Worm (Caenorhabditis elegans) whole organism, mixed stage, embryonic: Measurements from ENCODE around the gene srz-102.
"Not testable (repeated sequence)": the region's sequence is repeated elsewhere in the genome, so short reads cannot be mapped to it uniquely, and the experiment has no call there.

ENCODE experiments used
- M03D4.4 ChIP-seq: sonication (generic microtip); optimal IDR thresholded peaks from 2 replicates; lab custom pipeline; 2017; ENCODE audit warnings: mild to moderate bottlenecking, missing genetic modification characterization, missing compliant biosample characterization
- bed-3 ChIP-seq: fragments of 200-800 bp; sonication (Bioruptor generic); optimal IDR thresholded peaks from 3 replicates; lab custom pipeline; 2018; ENCODE audit warnings: mild to moderate bottlenecking, missing genetic modification characterization, moderate library complexity, missing compliant biosample characterization
- blmp-1 ChIP-seq: fragments of 150-350 bp; optimal IDR thresholded peaks from 2 replicates; lab custom pipeline; 2014; ENCODE audit warnings: missing biosample characterization, missing genetic modification characterization
- ceh-39 ChIP-seq: fragments of 150-350 bp; optimal IDR thresholded peaks from 2 replicates; lab custom pipeline; 2014; ENCODE audit warnings: missing biosample characterization, missing genetic modification characterization
- ceh-43 ChIP-seq: fragments of 200-800 bp; sonication (Bioruptor generic); optimal IDR thresholded peaks from 2 replicates; lab custom pipeline; 2018; ENCODE audit warnings: mild to moderate bottlenecking, missing genetic modification characterization, moderate library complexity, missing compliant biosample characterization
- ces-1 ChIP-seq: fragments of 150-350 bp; optimal IDR thresholded peaks from 2 replicates; lab custom pipeline; 2014; ENCODE audit warnings: missing biosample characterization, missing genetic modification reagents, missing genetic modification characterization
- cnd-1 ChIP-seq: fragments of 200-800 bp; sonication (Bioruptor generic); optimal IDR thresholded peaks from 2 replicates; lab custom pipeline; 2018; ENCODE audit warnings: mild to moderate bottlenecking, missing genetic modification characterization, missing compliant biosample characterization
- elt-1 ChIP-seq: sonication (generic microtip); optimal IDR thresholded peaks from 2 replicates; lab custom pipeline; 2017; ENCODE audit warnings: missing genetic modification characterization, mild to moderate bottlenecking, missing compliant biosample characterization, antibody characterized with exemption, moderate library complexity, borderline replicate concordance; ENCODE audit not compliant: insufficient read depth
- elt-3 ChIP-seq: fragments of 150-350 bp; optimal IDR thresholded peaks from 2 replicates; lab custom pipeline; 2014; ENCODE audit warnings: missing biosample characterization, missing genetic modification characterization
- flh-1 ChIP-seq: fragments of 200-800 bp; sonication (Bioruptor generic); optimal IDR thresholded peaks from 2 replicates; lab custom pipeline; 2018; ENCODE audit warnings: mild to moderate bottlenecking, missing genetic modification characterization, moderate library complexity, missing compliant biosample characterization
- ham-2 ChIP-seq: fragments of 200-800 bp; sonication (Bioruptor generic); optimal IDR thresholded peaks from 2 replicates; lab custom pipeline; 2018; ENCODE audit warnings: mild to moderate bottlenecking, missing genetic modification characterization, missing compliant biosample characterization
- lin-32 ChIP-seq: fragments of 200-800 bp; sonication (Bioruptor generic); optimal IDR thresholded peaks from 2 replicates; lab custom pipeline; 2018; ENCODE audit warnings: mild to moderate bottlenecking, missing genetic modification characterization, missing compliant biosample characterization
- lsy-2 ChIP-seq: fragments of 150-350 bp; optimal IDR thresholded peaks from 2 replicates; lab custom pipeline; 2014; ENCODE audit warnings: missing biosample characterization, missing genetic modification characterization
- mab-5 ChIP-seq: fragments of 150-350 bp; optimal IDR thresholded peaks from 2 replicates; lab custom pipeline; 2014; ENCODE audit warnings: missing biosample characterization, missing genetic modification characterization
- mep-1 ChIP-seq: fragments of 150-350 bp; optimal IDR thresholded peaks from 2 replicates; lab custom pipeline; 2017; ENCODE audit warnings: missing biosample characterization, missing genetic modification reagents, missing genetic modification characterization, inconsistent platforms
- mls-2 ChIP-seq: sonication (generic microtip); optimal IDR thresholded peaks from 2 replicates; lab custom pipeline; 2016; ENCODE audit warnings: mild to moderate bottlenecking, missing genetic modification characterization, moderate library complexity, missing compliant biosample characterization
- nhr-12 ChIP-seq: fragments of 150-350 bp; optimal IDR thresholded peaks from 2 replicates; lab custom pipeline; 2014; ENCODE audit warnings: missing biosample characterization, missing genetic modification characterization
- nhr-2 ChIP-seq: fragments of 150-350 bp; optimal IDR thresholded peaks from 2 replicates; lab custom pipeline; 2014; ENCODE audit warnings: missing biosample characterization, missing genetic modification characterization
- nhr-237 ChIP-seq: fragments of 150-350 bp; optimal IDR thresholded peaks from 2 replicates; lab custom pipeline; 2014; ENCODE audit warnings: missing biosample characterization, missing genetic modification characterization
- nhr-28 ChIP-seq: fragments of 150-350 bp; optimal IDR thresholded peaks from 2 replicates; lab custom pipeline; 2014; ENCODE audit warnings: missing biosample characterization, missing genetic modification characterization
- nhr-76 ChIP-seq: sonication (generic microtip); optimal IDR thresholded peaks from 2 replicates; lab custom pipeline; 2017; ENCODE audit warnings: missing biosample characterization, missing genetic modification characterization
- sem-2 ChIP-seq: fragments of 200-800 bp; sonication (Bioruptor generic); optimal IDR thresholded peaks from 2 replicates; lab custom pipeline; 2018; ENCODE audit warnings: mild to moderate bottlenecking, missing genetic modification characterization, missing compliant biosample characterization
- snpc-4 ChIP-seq: fragments of 150-350 bp; optimal IDR thresholded peaks from 2 replicates; lab custom pipeline; 2014; ENCODE audit warnings: missing biosample characterization, missing genetic modification characterization
- tbx-8 ChIP-seq: fragments of 200-800 bp; sonication (Bioruptor generic); optimal IDR thresholded peaks from 2 replicates; lab custom pipeline; 2018; ENCODE audit warnings: mild to moderate bottlenecking, missing genetic modification characterization, moderate library complexity, missing compliant biosample characterization
- unc-120 ChIP-seq: sonication (generic microtip); optimal IDR thresholded peaks from 2 replicates; lab custom pipeline; 2017; ENCODE audit warnings: missing genetic modification characterization, missing compliant biosample characterization; ENCODE audit not compliant: poor library complexity, severe bottlenecking
- unc-39 ChIP-seq: fragments of 150-350 bp; optimal IDR thresholded peaks from 2 replicates; lab custom pipeline; 2014; ENCODE audit warnings: missing biosample characterization, missing genetic modification characterization
- zip-8 ChIP-seq: fragments of 150-350 bp; optimal IDR thresholded peaks from 2 replicates; lab custom pipeline; 2014; ENCODE audit warnings: missing biosample characterization, missing genetic modification characterization

srz-102 gene

DNA sequence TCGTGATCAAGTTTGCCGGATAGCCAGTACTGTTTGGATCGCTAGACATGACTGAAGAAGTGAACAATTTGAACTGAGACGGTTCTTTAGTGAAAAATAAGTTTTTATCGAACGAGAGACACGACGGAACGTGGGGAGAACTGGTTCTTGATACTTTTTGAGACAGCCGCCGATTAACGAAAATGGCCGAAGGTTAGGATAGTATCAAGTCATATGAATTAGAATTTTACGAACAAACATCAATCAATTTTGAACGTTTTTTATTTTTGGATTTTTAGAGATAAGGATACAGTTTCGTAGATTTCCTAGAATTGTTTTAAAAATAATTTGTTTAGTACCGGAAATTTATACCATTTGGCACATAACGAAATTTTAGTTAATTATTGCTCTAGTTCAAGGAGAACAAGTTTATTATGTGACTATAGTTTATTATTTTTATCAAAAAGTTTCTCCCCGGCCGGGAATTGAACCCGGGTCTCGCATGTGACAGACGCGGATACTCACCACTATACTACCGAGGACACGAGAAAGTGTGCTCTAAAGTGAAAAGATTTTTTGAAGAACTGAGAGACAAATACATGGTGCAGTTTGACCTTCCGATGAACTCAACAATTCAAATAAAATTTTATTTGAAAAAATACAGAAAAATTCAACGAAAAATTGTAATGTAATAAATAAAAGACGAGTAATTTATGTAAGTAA lies 38.9 kb upstream of the srz-102 start, which contains the start of gene W06G6.20:
W06G6.20 (minus strand) TSS at position 51 of the 702 bp plus-strand sequence.
- TF ChIP-seq flh-1 (GFP tag; lab: Kevin White, UChicago) (no peak), unc-120 (no peak), nhr-2 (tag; lab: Kevin White, UChicago) (no peak), zip-8 (no peak), nhr-28 (no peak), mep-1 (tag; lab: Kevin White, UChicago) (no peak), ces-1 (no peak), unc-39 (no peak), cnd-1 (tag; lab: Kevin White, UChicago) (no peak), nhr-12 (tag; lab: Kevin White, UChicago) (no peak), M03D4.4 (tag; lab: Kevin White, UChicago) (no peak), elt-1 (no peak), lin-32 (GFP tag; lab: Kevin White, UChicago) (no peak), blmp-1 (tag; lab: Kevin White, UChicago) (no peak)
- TF ChIP-seq, all 35 proteins: peak for 0

DNA sequence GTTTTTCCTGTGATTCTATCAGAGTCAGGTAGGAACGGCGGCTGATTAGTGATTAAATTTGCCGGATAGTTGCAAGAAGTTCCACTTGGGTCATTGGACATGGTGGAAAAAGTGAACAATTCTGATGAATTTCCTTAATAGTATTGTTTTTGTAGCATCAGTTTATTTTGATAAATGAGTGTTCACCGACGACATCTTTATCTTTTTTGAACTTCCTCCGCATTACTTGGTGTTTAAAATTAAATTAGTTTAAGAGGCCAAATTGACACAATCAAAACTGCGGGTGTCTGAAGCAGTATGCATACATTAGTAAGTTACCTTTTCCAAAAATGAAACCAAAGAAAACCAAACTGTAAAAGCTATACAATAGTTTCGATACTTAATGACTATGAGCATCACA lies 38.1 kb upstream of the srz-102 start, which contains the start of gene W06G6.11:
W06G6.11 (minus strand) TSS at position 101 of the 400 bp plus-strand sequence.
- not testable (repeated sequence) for TF ChIP-seq mep-1 (tag; lab: Kevin White, UChicago); blmp-1 (tag; lab: Kevin White, UChicago); sem-2 (GFP tag; lab: Kevin White, UChicago)

DNA sequence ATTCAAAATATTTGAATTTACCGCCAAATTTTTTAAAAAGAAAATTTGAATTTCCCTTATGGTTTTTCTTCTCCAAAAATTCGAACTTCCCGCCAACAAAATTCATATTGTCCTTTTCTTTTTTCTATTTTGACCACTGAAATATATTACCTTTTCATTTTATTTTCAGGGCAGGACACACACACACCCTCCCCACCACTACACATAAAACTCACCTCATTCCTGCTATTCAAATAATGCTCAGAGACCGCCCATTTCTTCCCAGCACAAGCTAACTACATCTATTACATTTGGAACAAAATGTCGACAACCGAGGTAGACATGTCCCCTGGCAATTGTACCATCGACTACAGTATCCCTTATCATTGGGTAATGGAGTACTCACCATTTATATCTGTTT lies 33.1 kb upstream of the srz-102 start, which contains the start of gene W06G6.15:
W06G6.15 (plus strand) TSS at position 301 of the 400 bp plus-strand sequence.
- not testable (repeated sequence) for TF ChIP-seq bed-3 (GFP tag; lab: Kevin White, UChicago); mab-5 (tag; lab: Kevin White, UChicago); tbx-8

DNA sequence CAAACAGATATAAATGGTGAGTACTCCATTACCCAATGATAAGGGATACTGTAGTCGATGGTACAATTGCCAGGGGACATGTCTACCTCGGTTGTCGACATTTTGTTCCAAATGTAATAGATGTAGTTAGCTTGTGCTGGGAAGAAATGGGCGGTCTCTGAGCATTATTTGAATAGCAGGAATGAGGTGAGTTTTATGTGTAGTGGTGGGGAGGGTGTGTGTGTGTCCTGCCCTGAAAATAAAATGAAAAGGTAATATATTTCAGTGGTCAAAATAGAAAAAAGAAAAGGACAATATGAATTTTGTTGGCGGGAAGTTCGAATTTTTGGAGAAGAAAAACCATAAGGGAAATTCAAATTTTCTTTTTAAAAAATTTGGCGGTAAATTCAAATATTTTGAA lies 26.5 kb upstream of the srz-102 start, which contains the start of gene Y70C5B.2:
Y70C5B.2 (minus strand) TSS at position 101 of the 400 bp plus-strand sequence.
- TF ChIP-seq unc-120; bed-3 (GFP tag; lab: Kevin White, UChicago); unc-39: not testable (repeated sequence)
- TF ChIP-seq, all 35 proteins: peak for 0; not testable (repeated sequence) for 35

DNA sequence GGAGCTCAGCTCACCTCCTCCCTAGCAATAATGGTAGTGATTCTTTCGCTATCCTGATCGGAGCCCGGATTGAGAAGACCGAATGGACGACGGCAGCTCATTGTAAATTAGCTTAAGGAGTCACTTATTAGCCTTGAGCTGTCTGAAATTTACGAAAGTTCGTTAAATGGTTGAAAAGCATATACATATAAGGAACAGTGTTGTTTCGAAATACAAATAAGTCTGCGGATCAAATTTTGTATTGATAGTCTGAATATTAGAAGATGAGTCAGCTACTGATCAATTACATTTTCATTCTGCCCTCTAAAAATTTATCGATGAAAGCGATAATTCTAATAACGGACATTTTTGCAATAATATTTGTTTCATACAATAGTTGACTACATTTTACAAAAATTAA lies 20.7 kb upstream of the srz-102 start, which contains the start of gene F14F8.14:
F14F8.14 (minus strand) TSS at position 101 of the 400 bp plus-strand sequence.
- TF ChIP-seq lin-32 (GFP tag; lab: Kevin White, UChicago) (no peak), nhr-2 (tag; lab: Kevin White, UChicago) (no peak), ces-1 (no peak), nhr-76 (tag; lab: Kevin White, UChicago) (no peak), mep-1 (tag; lab: Kevin White, UChicago) (no peak), snpc-4 (tag; lab: Kevin White, UChicago) (no peak), lsy-2 (no peak), M03D4.4 (tag; lab: Kevin White, UChicago) (no peak), mls-2 (tag; lab: Kevin White, UChicago) (no peak), elt-3 (tag; lab: Kevin White, UChicago) (no peak), nhr-12 (tag; lab: Kevin White, UChicago) (no peak), flh-1 (GFP tag; lab: Kevin White, UChicago) (no peak), unc-120 (no peak), nhr-237 (no peak), ceh-39 (tag; lab: Kevin White, UChicago) (no peak)

DNA sequence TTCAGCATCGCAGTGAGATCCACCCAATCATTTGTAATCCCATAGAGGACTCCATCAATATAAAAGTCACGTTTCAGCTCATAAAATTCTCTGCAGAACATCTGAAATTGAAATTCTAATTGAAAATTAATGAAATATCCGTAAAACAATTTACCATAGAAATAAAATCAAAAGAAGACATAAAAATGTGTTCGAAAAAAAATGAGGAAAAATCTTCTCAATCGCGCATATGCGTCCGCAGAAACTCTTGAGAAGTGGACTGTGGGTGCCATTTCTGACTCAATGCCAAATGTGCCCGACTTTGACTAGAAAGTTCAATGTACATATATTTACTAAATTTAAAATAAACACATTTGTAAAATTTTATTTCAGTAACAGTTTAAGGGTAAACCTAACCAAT lies 18.9 kb upstream of the srz-102 start, which contains the start of gene F14F8.9:
F14F8.9 (minus strand) TSS at position 101 of the 400 bp plus-strand sequence.
- TF ChIP-seq unc-39 (no peak), ceh-43 (GFP tag; lab: Kevin White, UChicago) (no peak), flh-1 (GFP tag; lab: Kevin White, UChicago) (no peak), ham-2 (GFP tag; lab: Kevin White, UChicago) (no peak), zip-8 (no peak), tbx-8 (no peak), nhr-28 (no peak)
- TF ChIP-seq, all 35 proteins: peak for 0
